Fruit fly (Drosophila melanogaster): ENCODE results near the gene RhoGDI.

The RhoGDI gene

DNA sequence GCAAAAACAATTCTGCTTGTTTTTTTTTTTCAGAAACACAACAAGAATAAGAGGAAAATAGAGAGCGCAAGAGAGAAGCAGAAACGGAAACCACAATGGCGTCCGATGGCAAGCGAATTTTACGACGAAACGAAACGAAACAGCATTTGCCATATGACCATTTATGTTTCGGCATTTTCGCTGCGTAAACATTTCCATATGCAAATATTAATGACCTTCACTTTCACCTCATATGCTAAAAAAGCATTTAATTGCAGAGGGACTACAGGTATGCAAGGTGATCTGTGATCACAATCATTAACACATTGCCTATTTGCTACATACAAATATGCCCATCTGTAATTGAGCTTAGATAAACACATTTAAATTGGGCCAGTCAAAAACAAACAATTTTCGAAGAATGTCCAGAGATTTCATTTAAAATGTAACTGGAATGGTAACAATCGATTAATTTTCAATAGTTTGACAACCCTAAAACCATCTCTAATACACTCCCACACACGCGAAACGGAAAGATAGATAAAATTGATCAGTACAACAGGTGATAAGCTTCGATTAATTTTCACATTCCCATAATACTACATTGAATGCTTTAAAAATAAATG, 22.3 kb upstream of the RhoGDI start:
- no peak for TF ChIP-seq Hr83 (GFP tag; optimal IDR thresholded peaks at IDR 0.05; ENCODE audit: poor library complexity, severe bottlenecking)
- TF ChIP-seq Abd-B (GFP tag; optimal IDR thresholded peaks at IDR 0.05), result no peak
- no peak for TF ChIP-seq ey (GFP tag; optimal IDR thresholded peaks at IDR 0.05)
- TF ChIP-seq pan (optimal IDR thresholded peaks at IDR 0.05), result no peak
- no peak for TF ChIP-seq dsf (GFP tag; optimal IDR thresholded peaks at IDR 0.05; ENCODE audit: borderline replicate concordance)
- no peak for TF ChIP-seq foxo (GFP tag; optimal IDR thresholded peaks at IDR 0.05)
- TF ChIP-seq dl (GFP tag; optimal IDR thresholded peaks at IDR 0.05; ENCODE audit: insufficient read depth in 1 of 2, partially characterized antibody in 2 of 2), result no peak
- TF ChIP-seq Mio (GFP tag; optimal IDR thresholded peaks at IDR 0.05), result no peak
- TF ChIP-seq N (GFP tag; optimal IDR thresholded peaks at IDR 0.05), result no peak
- no peak for TF ChIP-seq jim (GFP tag; optimal IDR thresholded peaks at IDR 0.05)

DNA sequence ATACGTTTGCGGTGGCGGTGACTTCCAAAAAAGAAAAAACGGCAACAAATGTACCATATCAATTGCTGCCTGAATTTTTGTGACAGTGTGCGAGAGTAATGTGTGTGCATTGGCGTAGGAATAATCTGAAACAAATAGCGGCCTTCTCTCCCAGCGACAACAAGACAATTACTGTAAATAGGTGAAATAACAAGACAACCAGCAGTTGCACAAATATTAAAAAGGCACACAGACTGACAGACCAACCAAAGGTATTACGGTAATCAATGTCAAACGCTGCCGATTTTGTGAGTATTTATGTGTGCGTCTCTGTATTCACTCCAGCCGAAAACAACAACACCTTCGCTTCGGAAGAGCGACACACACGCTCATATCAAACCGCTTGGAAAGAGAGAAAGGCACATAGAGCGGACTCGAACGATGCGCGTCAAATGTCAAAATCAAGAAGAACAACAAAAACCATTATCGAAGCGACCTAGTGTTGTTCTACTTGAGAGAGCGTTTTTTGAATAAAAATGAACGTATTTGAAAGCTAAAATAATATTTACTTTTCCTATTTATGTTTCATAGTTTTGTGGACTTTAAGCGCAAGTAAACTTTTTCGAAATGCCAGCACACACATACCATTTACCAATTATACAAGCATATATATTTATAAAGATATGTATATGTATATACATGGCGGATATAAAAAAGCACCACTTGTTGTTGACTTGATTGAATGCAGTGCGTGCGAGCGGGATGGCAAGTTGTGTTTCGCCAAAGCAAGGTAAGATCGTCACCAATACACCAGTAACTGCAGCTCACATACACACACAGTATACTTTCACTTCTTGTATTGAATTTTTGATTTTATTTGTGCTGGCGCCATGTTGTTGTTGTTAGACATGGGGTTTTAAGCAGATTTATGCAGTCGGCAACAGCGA, 21.5 kb upstream of the RhoGDI start:
- TF ChIP-seq Hnf4 (GFP tag; optimal IDR thresholded peaks at IDR 0.05), result peak; percentile 25
- TF ChIP-seq OdsH (GFP tag; optimal IDR thresholded peaks at IDR 0.05), result peak; percentile 53
- TF ChIP-seq dsf (GFP tag; optimal IDR thresholded peaks at IDR 0.05; ENCODE audit: borderline replicate concordance), result no peak
- TF ChIP-seq fru (GFP tag; optimal IDR thresholded peaks at IDR 0.05), result peak; percentile 10
- no peak for TF ChIP-seq usp (GFP tag; optimal IDR thresholded peaks at IDR 0.05)
- TF ChIP-seq Dif (GFP tag; optimal IDR thresholded peaks at IDR 0.05; ENCODE audit: partially characterized antibody), result peak; percentile 4
- no peak for TF ChIP-seq Mio (GFP tag; optimal IDR thresholded peaks at IDR 0.05)
- TF ChIP-seq dmrt93B (GFP tag; optimal IDR thresholded peaks at IDR 0.05), result no peak
- peak; percentile 34 for TF ChIP-seq HLH106 (tag; optimal IDR thresholded peaks at IDR 0.05)
- peak; percentile 33 for TF ChIP-seq br (GFP tag; optimal IDR thresholded peaks at IDR 0.05)
- TF ChIP-seq N (GFP tag; optimal IDR thresholded peaks at IDR 0.05), result no peak
- TF ChIP-seq sv (GFP tag; optimal IDR thresholded peaks at IDR 0.05), result no peak
- peak; percentile 64 for TF ChIP-seq Hr83 (GFP tag; optimal IDR thresholded peaks at IDR 0.05; ENCODE audit: poor library complexity, severe bottlenecking)
- no peak for TF ChIP-seq ey (GFP tag; optimal IDR thresholded peaks at IDR 0.05)
- TF ChIP-seq Myc (optimal IDR thresholded peaks at IDR 0.05), result no peak
- TF ChIP-seq sage (GFP tag; optimal IDR thresholded peaks at IDR 0.05), result no peak
- TF ChIP-seq jim (GFP tag; optimal IDR thresholded peaks at IDR 0.05), result no peak
- peak in 1 of 2 experiments; percentile 19 for TF ChIP-seq foxo (GFP tag; optimal IDR thresholded peaks at IDR 0.05)
- no peak for TF ChIP-seq Vsx2 (GFP tag; optimal IDR thresholded peaks at IDR 0.05; ENCODE audit: partially characterized antibody)
- TF ChIP-seq dl (GFP tag; optimal IDR thresholded peaks at IDR 0.05; ENCODE audit: insufficient read depth in 1 of 2, partially characterized antibody in 2 of 2), result peak in 1 of 2 experiments; percentile 55
- no peak for TF ChIP-seq Jra (GFP tag; optimal IDR thresholded peaks at IDR 0.05)
- TF ChIP-seq lola (GFP tag; optimal IDR thresholded peaks at IDR 0.05), result no peak
- no peak for TF ChIP-seq tai (GFP tag; optimal IDR thresholded peaks at IDR 0.05)
- no peak for TF ChIP-seq pan (optimal IDR thresholded peaks at IDR 0.05)
- peak; percentile 22 for TF ChIP-seq Sp1 (GFP tag; optimal IDR thresholded peaks at IDR 0.05)
- no peak for TF ChIP-seq CG9705 (GFP tag; optimal IDR thresholded peaks at IDR 0.05)
- peak; percentile 41 for TF ChIP-seq rgr (GFP tag; optimal IDR thresholded peaks at IDR 0.05)
- no peak for TF ChIP-seq brk (GFP tag; optimal IDR thresholded peaks at IDR 0.05)
- peak; percentile 44 for TF ChIP-seq Rel (GFP tag; optimal IDR thresholded peaks at IDR 0.05)
- TF ChIP-seq Rel (tag; optimal IDR thresholded peaks at IDR 0.05), result peak; percentile 84
- peak; percentile 14 for TF ChIP-seq psq (GFP tag; optimal IDR thresholded peaks at IDR 0.05)
- TF ChIP-seq GATAd (GFP tag; optimal IDR thresholded peaks at IDR 0.05), result no peak
- no peak for TF ChIP-seq woc (GFP tag; optimal IDR thresholded peaks at IDR 0.05)
- TF ChIP-seq Hr78 (GFP tag; optimal IDR thresholded peaks at IDR 0.05), result no peak
- TF ChIP-seq CG32264 (GFP tag; optimal IDR thresholded peaks at IDR 0.05), result no peak
- TF ChIP-seq Dfd (GFP tag; optimal IDR thresholded peaks at IDR 0.05), result no peak
- TF ChIP-seq Abd-B (GFP tag; optimal IDR thresholded peaks at IDR 0.05), result no peak
- no peak for TF ChIP-seq CrebA (GFP tag; optimal IDR thresholded peaks at IDR 0.05; ENCODE audit: borderline replicate concordance)
- peak; percentile 64 for TF ChIP-seq h (GFP tag; optimal IDR thresholded peaks at IDR 0.05)

All from whole organism, wandering third instar larva.